Fruit fly (Drosophila melanogaster) whole organism, embryonic: ENCODE data around the gene Ythdf.
A peak's percentile ranks its signal among the peaks of the same experiment; 100 is the strongest.

Source experiments
- Ada2b ChIP-seq: fragments of 200-800 bp; sonication (Bioruptor generic); IDR thresholded peaks from 2 replicates; pipeline ENCODE4 v1.3.6; 2022; ENCODE audit warnings: missing biosample characterization, missing genetic modification characterization
- Bteb2 ChIP-seq: fragments of 200-800 bp; sonication (Bioruptor generic); optimal IDR thresholded peaks from 2 replicates; lab custom pipeline; 2016; ENCODE audit warnings: missing biosample characterization, missing genetic modification characterization
- CG10274 ChIP-seq: fragments of 200-800 bp; sonication (Bioruptor generic); optimal IDR thresholded peaks from 3 replicates; lab custom pipeline; 2017; ENCODE audit warnings: missing biosample characterization, mild to moderate bottlenecking, missing genetic modification characterization
- CG1233 ChIP-seq: fragments of 200-800 bp; sonication (Bioruptor generic); optimal IDR thresholded peaks from 4 replicates; lab custom pipeline; 2018; ENCODE audit warnings: missing biosample characterization, mild to moderate bottlenecking, missing genetic modification characterization
- CG14050 ChIP-seq: fragments of 200-800 bp; sonication (Bioruptor generic); IDR thresholded peaks from 3 replicates; pipeline ENCODE4 v1.3.6; 2022; ENCODE audit warnings: missing biosample characterization, missing genetic modification characterization
- CG14965 ChIP-seq: fragments of 200-800 bp; sonication (Bioruptor generic); optimal IDR thresholded peaks from 2 replicates; lab custom pipeline; 2016; ENCODE audit warnings: missing biosample characterization, missing genetic modification characterization, borderline replicate concordance
- CG1529 ChIP-seq: fragments of 200-800 bp; sonication (Bioruptor generic); optimal IDR thresholded peaks from 3 replicates; lab custom pipeline; 2018; ENCODE audit warnings: missing biosample characterization, missing genetic modification characterization
- CG17186 ChIP-seq: fragments of 200-800 bp; sonication (Bioruptor generic); optimal IDR thresholded peaks from 3 replicates; lab custom pipeline; 2017; ENCODE audit warnings: missing biosample characterization, missing genetic modification reagents, missing genetic modification characterization
- CG17912 ChIP-seq: fragments of 200-800 bp; sonication (Bioruptor generic); optimal IDR thresholded peaks from 2 replicates; lab custom pipeline; 2018; ENCODE audit warnings: missing biosample characterization, mild to moderate bottlenecking, missing genetic modification characterization
- CG31388 ChIP-seq: fragments of 200-800 bp; sonication (Bioruptor generic); optimal IDR thresholded peaks from 2 replicates; lab custom pipeline; 2016; ENCODE audit warnings: missing biosample characterization, missing genetic modification characterization
- CG31441 ChIP-seq: fragments of 200-800 bp; sonication (Bioruptor generic); IDR thresholded peaks from 2 replicates; pipeline ENCODE4 v1.3.6; 2022; ENCODE audit warnings: missing biosample characterization, missing genetic modification characterization
- CG3281 ChIP-seq: fragments of 200-800 bp; sonication (Bioruptor generic); optimal IDR thresholded peaks from 3 replicates; lab custom pipeline; 2017; ENCODE audit warnings: missing biosample characterization, mild to moderate bottlenecking, missing genetic modification characterization
- CG4707 ChIP-seq: fragments of 200-800 bp; sonication (Bioruptor generic); optimal IDR thresholded peaks from 2 replicates; lab custom pipeline; 2018; ENCODE audit warnings: missing biosample characterization, mild to moderate bottlenecking, missing genetic modification characterization, moderate library complexity
- CG6175 ChIP-seq: fragments of 200-800 bp; sonication (Bioruptor generic); IDR thresholded peaks from 3 replicates; pipeline ENCODE4 v1.3.6; 2022; ENCODE audit warnings: missing biosample characterization, missing genetic modification characterization
- CG6254 ChIP-seq: fragments of 200-800 bp; sonication (Bioruptor generic); optimal IDR thresholded peaks from 3 replicates; lab custom pipeline; 2017; ENCODE audit warnings: mild to moderate bottlenecking, missing biosample characterization, missing genetic modification reagents, missing genetic modification characterization
- CG6272 ChIP-seq: fragments of 200-800 bp; sonication (Bioruptor generic); IDR thresholded peaks from 2 replicates; pipeline ENCODE4 v1.3.6; 2022; ENCODE audit warnings: missing biosample characterization, missing genetic modification characterization
- CG6683 ChIP-seq: fragments of 200-800 bp; sonication (Bioruptor generic); optimal IDR thresholded peaks from 2 replicates; lab custom pipeline; 2017; ENCODE audit warnings: missing biosample characterization, mild to moderate bottlenecking, missing genetic modification characterization, missing genetic modification reagents
- CG7987 ChIP-seq: fragments of 200-800 bp; sonication (Bioruptor generic); optimal IDR thresholded peaks from 2 replicates; lab custom pipeline; 2018; ENCODE audit warnings: missing biosample characterization, mild to moderate bottlenecking, missing genetic modification characterization, moderate library complexity
- CG9609 ChIP-seq: fragments of 200-800 bp; sonication (Bioruptor generic); optimal IDR thresholded peaks from 3 replicates; lab custom pipeline; 2016; ENCODE audit warnings: missing biosample characterization, missing genetic modification characterization
- CG9932 ChIP-seq: fragments of 200-800 bp; sonication (Bioruptor generic); IDR thresholded peaks from 2 replicates; pipeline ENCODE4 v1.3.6; 2022; ENCODE audit warnings: missing biosample characterization, missing genetic modification characterization
- Dref ChIP-seq: fragments of 200-800 bp; sonication (Bioruptor generic); IDR thresholded peaks from 2 replicates; pipeline ENCODE4 v1.3.6; 2022; ENCODE audit warnings: missing biosample characterization, missing genetic modification characterization
- E2f2 ChIP-seq: fragments of 200-800 bp; sonication (Bioruptor generic); IDR thresholded peaks from 2 replicates; pipeline ENCODE4 v1.3.6; 2022; ENCODE audit warnings: missing biosample characterization, missing genetic modification characterization
- HLH3B ChIP-seq: fragments of 200-800 bp; sonication (Bioruptor generic); IDR thresholded peaks from 2 replicates; pipeline ENCODE4 v1.3.6; 2022; ENCODE audit warnings: missing biosample characterization, missing genetic modification characterization
- MESR4 ChIP-seq: fragments of 200-800 bp; sonication (Bioruptor generic); optimal IDR thresholded peaks from 2 replicates; lab custom pipeline; 2018; ENCODE audit warnings: missing biosample characterization, mild to moderate bottlenecking, missing genetic modification characterization, moderate library complexity
- Mes4 ChIP-seq: fragments of 200-800 bp; sonication (Bioruptor generic); optimal IDR thresholded peaks from 2 replicates; lab custom pipeline; 2016; ENCODE audit warnings: missing biosample characterization, missing genetic modification characterization
- NFAT ChIP-seq: fragments of 200-800 bp; sonication (Bioruptor generic); IDR thresholded peaks from 2 replicates; pipeline ENCODE4 v1.3.6; 2022; ENCODE audit warnings: missing biosample characterization, missing genetic modification characterization
- Oli ChIP-seq: fragments of 200-800 bp; sonication (Bioruptor generic); optimal IDR thresholded peaks from 2 replicates; lab custom pipeline; 2018; ENCODE audit warnings: missing biosample characterization, mild to moderate bottlenecking, missing genetic modification characterization, moderate library complexity
- Optix ChIP-seq: fragments of 200-800 bp; sonication (Bioruptor generic); IDR thresholded peaks from 3 replicates; pipeline ENCODE4 v1.3.6; 2022; ENCODE audit warnings: missing biosample characterization, missing genetic modification characterization
- Pdp1 ChIP-seq, 2 experiments: fragments of 200-800 bp; sonication (Bioruptor generic); optimal IDR thresholded peaks; 3 replicates each; lab custom pipeline; 2016; ENCODE audit warnings: missing biosample characterization in 2 of 2, missing genetic modification characterization in 2 of 2, mild to moderate bottlenecking in 1 of 2, moderate library complexity in 1 of 2
- Ptx1 ChIP-seq: fragments of 200-800 bp; sonication (Bioruptor generic); IDR thresholded peaks from 2 replicates; pipeline ENCODE4 v1.3.6; 2022; ENCODE audit warnings: missing biosample characterization, missing genetic modification characterization
- Rfx ChIP-seq: fragments of 200-800 bp; sonication (Bioruptor generic); IDR thresholded peaks from 2 replicates; pipeline ENCODE4 v1.3.6; 2022; ENCODE audit warnings: missing biosample characterization, missing genetic modification characterization
- Scr ChIP-seq: fragments of 200-800 bp; sonication (Bioruptor generic); IDR thresholded peaks from 2 replicates; pipeline ENCODE4 v1.3.6; 2022; ENCODE audit warnings: missing biosample characterization, missing genetic modification characterization; ENCODE audit not compliant: partially characterized antibody
- abd-A ChIP-seq: fragments of 200-800 bp; sonication (Bioruptor generic); optimal IDR thresholded peaks from 3 replicates; lab custom pipeline; 2019; ENCODE audit warnings: missing biosample characterization, mild to moderate bottlenecking, missing genetic modification characterization, moderate library complexity
- dmrt99B ChIP-seq: fragments of 200-800 bp; sonication (Bioruptor generic); optimal IDR thresholded peaks from 2 replicates; lab custom pipeline; 2018; ENCODE audit warnings: missing biosample characterization, mild to moderate bottlenecking, missing genetic modification characterization, moderate library complexity
- fu2 ChIP-seq: fragments of 200-800 bp; sonication (Bioruptor generic); optimal IDR thresholded peaks from 2 replicates; lab custom pipeline; 2016; ENCODE audit warnings: missing biosample characterization, missing genetic modification characterization
- hkb ChIP-seq, 2 experiments: fragments of 200-800 bp in 1 of 2; fragments of >200 bp in 1 of 2; sonication (Bioruptor generic) in 1 of 2; IDR thresholded peaks in 1 of 2; optimal IDR thresholded peaks in 1 of 2; 2 replicates each; pipeline versions ENCODE4 v1.3.6 to Lab custom; 2017 to 2022; ENCODE audit warnings: missing biosample characterization in 1 of 2, missing genetic modification characterization in 1 of 2
- jigr1 ChIP-seq: fragments of 200-800 bp; sonication (Bioruptor generic); IDR thresholded peaks from 3 replicates; pipeline ENCODE4 v1.3.6; 2022; ENCODE audit warnings: missing biosample characterization, missing genetic modification characterization
- maf-S ChIP-seq: fragments of 200-800 bp; sonication (Bioruptor generic); optimal IDR thresholded peaks from 2 replicates; lab custom pipeline; 2016; ENCODE audit warnings: missing biosample characterization, missing genetic modification characterization
- mam ChIP-seq: fragments of 200-800 bp; sonication (Bioruptor generic); optimal IDR thresholded peaks from 3 replicates; lab custom pipeline; 2016; ENCODE audit warnings: missing biosample characterization, missing genetic modification characterization
- pho ChIP-seq: fragments of 200-800 bp; sonication (Bioruptor generic); optimal IDR thresholded peaks from 2 replicates; lab custom pipeline; 2016; ENCODE audit warnings: missing biosample characterization, missing genetic modification characterization
- pita ChIP-seq: fragments of 200-800 bp; sonication (Bioruptor generic); optimal IDR thresholded peaks from 2 replicates; lab custom pipeline; 2017; ENCODE audit warnings: missing biosample characterization, mild to moderate bottlenecking, missing genetic modification characterization
- rib ChIP-seq: fragments of 200-800 bp; sonication (Bioruptor generic); IDR thresholded peaks from 2 replicates; pipeline ENCODE4 v1.3.6; 2022; ENCODE audit warnings: missing biosample characterization, missing genetic modification characterization
- sens ChIP-seq: fragments of 200-800 bp; sonication (Bioruptor generic); peaks from one replicate; lab custom pipeline; 2016; ENCODE audit warnings: missing biosample characterization, missing genetic modification characterization
- sens-2 ChIP-seq: fragments of 200-800 bp; sonication (Bioruptor generic); IDR thresholded peaks from 2 replicates; pipeline ENCODE4 v1.3.6; 2022; ENCODE audit warnings: missing biosample characterization, missing genetic modification characterization
- sim ChIP-seq: fragments of 200-800 bp; sonication (Bioruptor generic); IDR thresholded peaks from 2 replicates; pipeline ENCODE4 v1.3.6; 2022; ENCODE audit warnings: missing biosample characterization, missing genetic modification characterization
- ttk ChIP-seq: fragments of 200-800 bp; sonication (Bioruptor generic); IDR thresholded peaks from 2 replicates; pipeline ENCODE4 v2.1.2; 2022; ENCODE audit warnings: missing biosample characterization, missing genetic modification characterization
- vfl ChIP-seq: fragments of 200-800 bp; sonication (Bioruptor generic); optimal IDR thresholded peaks from 2 replicates; lab custom pipeline; 2016; ENCODE audit warnings: missing biosample characterization, missing genetic modification characterization
- zen2 ChIP-seq: fragments of 200-800 bp; sonication (Bioruptor generic); IDR thresholded peaks from 3 replicates; pipeline ENCODE4 v1.3.6; 2022; ENCODE audit warnings: missing biosample characterization, missing genetic modification characterization; ENCODE audit not compliant: partially characterized antibody
- zfh1 ChIP-seq: fragments of 200-800 bp; sonication (Bioruptor generic); IDR thresholded peaks from 3 replicates; pipeline ENCODE4 v1.3.6; 2022; ENCODE audit warnings: missing biosample characterization, missing genetic modification characterization

Ythdf gene

DNA sequence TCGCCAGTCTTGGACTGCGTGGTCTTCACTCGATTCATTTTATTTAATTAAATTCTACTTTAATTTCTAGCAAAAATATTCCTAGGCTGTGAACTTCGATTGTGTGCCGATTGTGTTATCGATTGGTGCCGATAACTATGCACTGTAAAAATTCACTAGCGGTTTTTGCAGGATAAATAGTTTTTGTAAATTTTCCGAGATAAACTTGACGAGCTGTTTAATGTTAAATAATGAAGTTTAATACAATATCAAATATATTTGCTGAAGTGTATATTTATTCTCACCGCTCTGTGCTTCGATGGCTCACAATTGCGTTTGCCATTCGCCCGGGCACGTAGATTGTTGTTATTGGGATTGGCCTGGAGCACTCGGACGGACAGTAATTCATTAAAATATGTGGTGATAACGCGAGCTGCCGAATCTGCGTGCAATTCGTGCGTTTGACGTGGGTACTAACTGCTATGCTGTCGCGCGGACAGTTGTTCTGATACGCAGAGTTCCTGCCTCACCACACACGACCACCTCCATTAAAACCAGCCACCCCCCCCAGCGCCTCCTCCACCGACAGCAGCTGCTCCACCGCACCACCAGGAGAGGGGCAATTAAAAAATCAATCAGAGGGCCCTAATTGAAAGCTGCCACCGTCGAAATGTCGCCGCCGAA is 14.0 kb downstream of the Ythdf start, which contains the start of the genes EMC6 and Hr96 (continued):
- TF ChIP-seq CG31441 (GFP tag; lab: Robert Waterston, UW) (peak; percentile 94), Dref (GFP tag; lab: Robert Waterston, UW) (peak; percentile 85), Pdp1 (GFP tag; optimal IDR thresholded peaks at IDR 0.05; lab: Kevin White, UChicago) (peak; percentile 93 to 94), CG3281 (peak; percentile 91), pho (peak; percentile 96), hkb (optimal IDR thresholded peaks at IDR 0.05; lab: Kevin White, UChicago) (no peak), hkb (GFP tag; IDR thresholded peaks at IDR 0.05; lab: Robert Waterston, UW) (peak; percentile 91), jigr1 (GFP tag; lab: Robert Waterston, UW) (peak; percentile 62; the same call in 2 of the 3 replicates), mam (peak; percentile 96), zfh1 (GFP tag; lab: Robert Waterston, UW) (peak; percentile 96)

DNA sequence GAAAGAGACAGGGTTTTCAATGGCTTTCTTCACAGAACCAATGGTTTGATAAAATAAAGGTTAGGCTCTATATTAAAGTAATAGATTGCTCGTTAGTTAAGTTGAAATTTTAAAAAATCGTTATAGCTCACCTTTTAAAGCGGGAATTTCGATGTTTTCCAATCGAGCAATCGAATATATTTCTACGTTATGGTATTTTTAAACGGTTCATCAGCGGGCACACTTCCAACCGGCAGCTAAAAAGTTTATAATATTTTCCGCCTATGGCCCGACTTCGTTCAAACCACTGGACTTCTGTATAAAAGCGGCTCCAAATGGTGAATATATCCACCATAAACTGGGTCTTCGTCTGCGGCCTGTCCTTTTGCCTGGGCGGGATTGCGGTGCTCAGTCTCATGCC is 16.0 kb downstream of the Ythdf start, which contains the start of gene beta4GalT7:
TSS of gene beta4GalT7 (plus strand) at position 201 of the 400 bp plus-strand sequence.
- TF ChIP-seq CG17912 (GFP tag; lab: Kevin White, UChicago) (no peak), CG1233 (no peak), MESR4 (GFP tag; lab: Kevin White, UChicago) (peak; percentile 17), fu2 (GFP tag; lab: Kevin White, UChicago) (no peak), CG6272 (no peak), Scr (GFP tag; lab: Robert Waterston, UW) (peak; percentile 25; the same call in 1 of the 2 replicates), CG6175 (GFP tag; lab: Robert Waterston, UW) (no peak), ttk (GFP tag; lab: Robert Waterston, UW) (no peak), CG17186 (no peak), vfl (GFP tag; lab: Kevin White, UChicago) (no peak), CG4707 (GFP tag; lab: Kevin White, UChicago) (no peak), Ada2b (GFP tag; lab: Robert Waterston, UW) (no peak), sens (GFP tag; lab: Kevin White, UChicago) (no peak), Mes4 (no peak), CG10274 (GFP tag; lab: Kevin White, UChicago) (no peak), sim (GFP tag; lab: Robert Waterston, UW) (no peak), Oli (tag; lab: Kevin White, UChicago) (no peak), CG6683 (GFP tag; lab: Kevin White, UChicago) (no peak), pita (no peak), CG9932 (no peak), CG14965 (GFP tag; lab: Kevin White, UChicago) (no peak), zen2 (no peak), NFAT (GFP tag; lab: Robert Waterston, UW) (no peak), CG6254 (GFP tag; lab: Kevin White, UChicago) (no peak), CG9609 (GFP tag; lab: Kevin White, UChicago) (no peak), CG31441 (GFP tag; lab: Robert Waterston, UW) (no peak), dmrt99B (tag; lab: Kevin White, UChicago) (no peak), CG7987 (GFP tag; lab: Kevin White, UChicago) (no peak), HLH3B (GFP tag; lab: Robert Waterston, UW) (no peak), Bteb2 (GFP tag; lab: Kevin White, UChicago) (no peak), abd-A (no peak), CG14050 (GFP tag; lab: Robert Waterston, UW) (no peak), sens-2 (GFP tag; lab: Robert Waterston, UW) (no peak), E2f2 (GFP tag; lab: Robert Waterston, UW) (peak; percentile 87), maf-S (GFP tag; lab: Kevin White, UChicago) (no peak), CG31388 (GFP tag; lab: Kevin White, UChicago) (no peak), Ptx1 (GFP tag; lab: Robert Waterston, UW) (no peak), Dref (GFP tag; lab: Robert Waterston, UW) (peak; percentile 70), Rfx (GFP tag; lab: Robert Waterston, UW) (no peak), rib (no peak), Optix (no peak), CG1529 (no peak)
